Worm (Caenorhabditis elegans): ENCODE results near the gene Y43C5A.7.
A peak's percentile ranks its signal among the peaks of the same experiment; 100 is the strongest.

Gene Y43C5A.7

DNA sequence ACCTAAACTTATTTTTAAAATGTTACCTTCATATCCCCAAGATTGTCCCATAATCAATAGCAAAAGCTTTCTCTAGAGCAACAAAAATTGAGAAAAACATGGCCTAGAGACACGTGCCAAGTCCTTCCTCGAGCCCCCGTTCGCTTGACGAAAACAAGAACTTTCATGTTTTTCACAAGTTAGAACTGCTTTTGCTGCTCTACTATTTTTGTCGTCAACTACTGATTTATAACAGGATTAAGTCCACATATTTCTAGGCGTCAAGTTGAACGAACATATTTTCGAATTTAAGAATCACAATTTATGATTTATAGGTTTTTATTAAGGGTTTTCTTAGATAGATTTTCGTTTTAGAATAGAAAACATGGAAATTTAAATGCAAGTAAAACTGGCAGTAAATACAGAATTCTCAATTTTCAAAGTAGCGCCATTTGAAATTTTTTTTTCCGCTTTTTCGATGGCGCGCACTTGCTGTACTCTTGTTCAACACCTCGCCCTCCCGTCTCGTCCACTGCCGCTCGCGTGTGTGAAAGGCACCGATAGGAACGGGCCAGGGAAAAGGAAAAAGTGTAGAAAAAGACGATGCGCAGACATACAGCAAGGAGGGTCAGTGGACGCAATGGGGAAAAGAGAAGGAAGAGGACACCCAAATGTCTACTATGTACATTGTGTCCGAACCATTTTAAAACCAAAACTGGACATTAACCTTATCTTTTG, 7.3 kb downstream of the Y43C5A.7 start, which contains the start of gene rad-51 (continued):
- TF ChIP-seq dmd-8 (GFP tag; IDR thresholded peaks at IDR 0.05) = no peak
- TF ChIP-seq aha-1 (tag) = peak; percentile 3
- TF ChIP-seq tra-1 (GFP tag; IDR thresholded peaks at IDR 0.05) = no peak
- no peak for TF ChIP-seq nhr-10 (tag; optimal IDR thresholded peaks at IDR 0.05)
- no peak for TF ChIP-seq ZK546.5 (tag; optimal IDR thresholded peaks at IDR 0.05)
- TF ChIP-seq daf-19 (GFP tag; conservative IDR thresholded peaks at IDR 0.05) = no peak
- TF ChIP-seq lin-29 (GFP tag; IDR thresholded peaks at IDR 0.05) = no peak
- TF ChIP-seq saeg-2 (GFP tag; IDR thresholded peaks at IDR 0.05) = no peak
- TF ChIP-seq mdl-1 (tag; optimal IDR thresholded peaks at IDR 0.05) = peak in 1 of 2 experiments; percentile 64
- no peak for TF ChIP-seq daf-8 (GFP tag; IDR thresholded peaks at IDR 0.05)
- peak; percentile 81 for TF ChIP-seq hmg-1.1 (GFP tag; IDR thresholded peaks at IDR 0.05)
- no peak for TF ChIP-seq F37D6.2 (tag; optimal IDR thresholded peaks at IDR 0.05)
- no peak for TF ChIP-seq nhr-6 (tag; optimal IDR thresholded peaks at IDR 0.05)
- no peak for TF ChIP-seq spr-3 (GFP tag; optimal IDR thresholded peaks at IDR 0.05)
- TF ChIP-seq nhr-42 (GFP tag; IDR thresholded peaks at IDR 0.05) = no peak
- TF ChIP-seq spr-1 (tag; optimal IDR thresholded peaks at IDR 0.05) = no peak
- TF ChIP-seq lsy-2 (tag; optimal IDR thresholded peaks at IDR 0.05) = peak in 1 of 2 experiments; percentile 69
- no peak for TF ChIP-seq nhr-102 (tag; optimal IDR thresholded peaks at IDR 0.05)
- peak in 1 of 2 experiments; percentile 85 for TF ChIP-seq unc-62 (GFP tag; optimal IDR thresholded peaks at IDR 0.05 in 1 of 2)
- no peak for TF ChIP-seq unc-62 (tag; optimal IDR thresholded peaks at IDR 0.05)
- no peak for TF ChIP-seq zip-11 (GFP tag; IDR thresholded peaks at IDR 0.05)

DNA sequence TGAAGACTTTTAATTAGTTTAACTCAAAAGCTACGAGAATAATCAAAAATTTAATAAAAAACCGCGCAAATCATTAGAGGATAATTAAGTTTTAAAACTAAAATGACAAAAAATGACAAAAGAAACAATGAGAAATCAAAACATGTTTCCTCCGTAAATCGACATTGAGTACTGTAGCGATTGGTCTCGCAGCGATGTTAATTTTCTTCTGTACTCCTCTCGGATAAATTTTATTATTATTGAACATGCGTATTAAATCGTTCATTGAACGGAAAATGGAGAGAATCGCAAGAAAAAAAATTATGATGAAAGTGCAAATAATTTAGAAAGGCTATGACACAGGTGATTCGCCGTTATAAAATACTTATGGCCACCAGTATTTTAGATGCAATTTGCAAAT, 8.3 kb downstream of the Y43C5A.7 start:
- no peak for TF ChIP-seq daf-19 (GFP tag; conservative IDR thresholded peaks at IDR 0.05)
- no peak for TF ChIP-seq nhr-237 (tag; optimal IDR thresholded peaks at IDR 0.05)
- TF ChIP-seq ztf-11 (tag; optimal IDR thresholded peaks at IDR 0.05) = no peak
- peak; percentile 34 for TF ChIP-seq R02D3.7 (tag; optimal IDR thresholded peaks at IDR 0.05)
- no peak for TF ChIP-seq ZK546.5 (tag; optimal IDR thresholded peaks at IDR 0.05)

DNA sequence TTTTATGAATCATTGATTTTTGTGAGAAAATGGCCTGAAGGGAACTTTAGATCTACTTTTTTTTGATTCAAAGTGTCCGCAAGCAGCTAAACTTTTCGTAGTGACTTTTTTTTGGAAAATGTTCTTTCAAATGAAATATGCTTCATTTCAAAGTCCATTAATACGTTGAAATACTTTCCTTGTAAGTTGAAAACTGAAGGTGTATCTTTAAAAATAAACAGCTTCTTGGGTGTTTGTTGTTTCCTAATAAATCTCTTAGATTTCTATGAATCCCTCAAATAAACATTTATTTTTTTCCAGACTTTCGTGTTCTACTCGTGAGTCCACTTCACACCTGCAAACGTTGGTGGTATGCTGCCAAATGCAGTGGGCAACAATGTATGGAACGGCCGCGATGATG, 9.6 kb downstream of the Y43C5A.7 start, which contains the start of gene ebax-1:
ebax-1 (plus strand) TSS at position 301 of the 400 bp plus-strand sequence.
- TF ChIP-seq egl-43 (GFP tag; IDR thresholded peaks at IDR 0.05) = no peak
- no peak for TF ChIP-seq lin-15B (tag; optimal IDR thresholded peaks at IDR 0.05)
- TF ChIP-seq php-3 (GFP tag; IDR thresholded peaks at IDR 0.05) = no peak
- no peak for TF ChIP-seq ztf-7 (tag; optimal IDR thresholded peaks at IDR 0.05)
- TF ChIP-seq snpc-1.2 (GFP tag; IDR thresholded peaks at IDR 0.05) = no peak
- TF ChIP-seq mxl-2 (GFP tag; conservative IDR thresholded peaks at IDR 0.05) = no peak
- TF ChIP-seq ceh-20 (GFP tag; IDR thresholded peaks at IDR 0.05) = no peak
- no peak for TF ChIP-seq sdz-12 (GFP tag; optimal IDR thresholded peaks at IDR 0.05)

DNA sequence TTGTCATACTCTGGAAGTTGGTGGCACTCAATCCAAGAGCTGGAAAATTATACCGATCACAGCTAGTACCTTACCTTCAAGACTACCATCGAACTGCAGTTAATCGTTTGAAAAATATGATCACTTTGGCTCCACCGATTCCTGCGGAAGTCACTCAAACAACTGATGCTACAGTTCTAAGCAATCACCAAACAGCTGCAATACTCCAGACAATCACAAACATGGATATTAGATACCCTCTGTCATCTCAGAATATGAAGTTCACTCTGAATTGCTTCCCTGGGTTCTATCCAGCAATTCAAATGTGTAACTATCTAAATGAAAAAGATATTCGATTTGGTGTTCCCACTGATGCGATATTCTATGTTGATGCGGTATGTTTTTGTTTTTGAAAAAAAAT, 11.5 kb downstream of the Y43C5A.7 start:
- no peak for TF ChIP-seq hlh-30 (tag; optimal IDR thresholded peaks at IDR 0.05; ENCODE audit: insufficient read depth)
- peak; percentile 90 for TF ChIP-seq aha-1 (tag)

DNA sequence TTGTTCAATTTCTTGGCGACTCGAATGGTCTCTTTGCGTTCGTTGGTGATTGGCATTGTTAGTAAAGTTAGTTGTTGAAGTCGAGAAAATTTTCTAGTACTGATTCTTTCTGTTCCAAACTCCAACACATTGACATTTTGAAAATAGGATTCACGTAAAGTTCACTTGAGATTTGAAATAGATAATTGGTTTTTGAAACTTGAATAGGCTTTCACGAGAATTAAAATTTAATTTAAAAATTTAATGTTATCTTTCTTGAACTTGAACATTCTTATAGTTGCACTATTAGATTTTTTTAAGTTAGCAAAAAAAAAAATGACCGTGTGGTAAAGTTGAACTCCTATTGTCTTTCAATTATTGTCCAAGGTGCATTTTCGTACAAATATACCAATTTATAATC, 17.0 kb downstream of the Y43C5A.7 start, which contains the start of gene R09E10.6:
R09E10.6 (minus strand) TSS at position 101 of the 400 bp plus-strand sequence.
- TF ChIP-seq pqm-1 (tag; optimal IDR thresholded peaks at IDR 0.05) (no peak), egl-27 (tag; optimal IDR thresholded peaks at IDR 0.05) (no peak), hmg-1.1 (GFP tag; IDR thresholded peaks at IDR 0.05) (no peak), ZK546.5 (tag; optimal IDR thresholded peaks at IDR 0.05) (no peak), ZK337.2 (GFP tag; IDR thresholded peaks at IDR 0.05) (no peak), R02D3.7 (tag; optimal IDR thresholded peaks at IDR 0.05) (no peak), F26F4.8 (GFP tag; conservative IDR thresholded peaks at IDR 0.05) (no peak)

Measured in whole organism, L4 larva.